Worm (Caenorhabditis elegans) whole organism, L4 larva: Measurements from ENCODE around the gene mask-1.

ENCODE experiments used
- F44E2.7 ChIP-seq: fragments of 200-800 bp; sonication (Bioruptor generic); IDR thresholded peaks from 2 replicates; pipeline ENCODE4 v2.1.2; 2022; ENCODE audit warnings: missing genetic modification characterization, missing compliant biosample characterization
- R02D3.7 ChIP-seq: fragments of 150-350 bp; sonication (generic microtip); optimal IDR thresholded peaks from 3 replicates; lab custom pipeline; 2014; ENCODE audit warnings: missing biosample characterization, missing genetic modification characterization
- T20F7.1 ChIP-seq: fragments of 200-800 bp; sonication (Bioruptor generic); optimal IDR thresholded peaks from 2 replicates; lab custom pipeline; 2018; ENCODE audit warnings: mild to moderate bottlenecking, missing genetic modification characterization, missing compliant biosample characterization
- Y105C5A.15 ChIP-seq: fragments of 200-800 bp; sonication (Bioruptor generic); IDR thresholded peaks from 2 replicates; pipeline ENCODE4 v1.3.6; 2022; ENCODE audit warnings: missing genetic modification characterization, missing compliant biosample characterization
- Y48G9A.11 ChIP-seq: fragments of 200-800 bp; sonication (Bioruptor generic); IDR thresholded peaks from 2 replicates; pipeline ENCODE4 v1.3.6; 2022; ENCODE audit warnings: missing genetic modification reagents, missing genetic modification characterization, missing compliant biosample characterization
- Y75B8A.6 ChIP-seq: fragments of 200-800 bp; sonication (Bioruptor generic); IDR thresholded peaks from 2 replicates; pipeline ENCODE4 v1.3.6; 2022; ENCODE audit warnings: missing genetic modification reagents, missing genetic modification characterization, missing compliant biosample characterization
- aha-1 ChIP-seq: fragments of 150-350 bp; peaks from one replicate; lab custom pipeline; 2014; ENCODE audit warnings: missing biosample characterization, missing genetic modification characterization
- ceh-32 ChIP-seq: sonication (generic microtip); optimal IDR thresholded peaks from 2 replicates; lab custom pipeline; 2016; ENCODE audit warnings: mild to moderate bottlenecking, missing genetic modification characterization, missing compliant biosample characterization; ENCODE audit not compliant: poor library complexity
- ceh-44 ChIP-seq: fragments of 200-800 bp; sonication (Bioruptor generic); IDR thresholded peaks from 2 replicates; pipeline ENCODE4 v1.3.6; 2022; ENCODE audit warnings: missing genetic modification reagents, missing genetic modification characterization, missing compliant biosample characterization
- ceh-62 ChIP-seq: sonication (generic microtip); optimal IDR thresholded peaks from 2 replicates; lab custom pipeline; 2017; ENCODE audit warnings: missing biosample characterization, missing genetic modification characterization
- cey-2 ChIP-seq: sonication (generic microtip); optimal IDR thresholded peaks from 3 replicates; lab custom pipeline; 2017; ENCODE audit warnings: missing genetic modification characterization, mild to moderate bottlenecking, missing compliant biosample characterization, antibody characterized with exemption, borderline replicate concordance; ENCODE audit not compliant: insufficient read depth
- ctbp-1 ChIP-seq: fragments of 200-800 bp; sonication (Bioruptor generic); IDR thresholded peaks from 2 replicates; pipeline ENCODE4 v1.3.6; 2022; ENCODE audit warnings: missing genetic modification reagents, missing genetic modification characterization, missing compliant biosample characterization
- dmd-6 ChIP-seq: fragments of 200-800 bp; sonication (Bioruptor generic); IDR thresholded peaks from 2 replicates; pipeline ENCODE4 v1.3.6; 2022; ENCODE audit warnings: missing genetic modification reagents, missing genetic modification characterization, missing compliant biosample characterization
- dmd-8 ChIP-seq: fragments of 200-800 bp; sonication (Bioruptor generic); IDR thresholded peaks from 2 replicates; pipeline ENCODE4 v1.3.6; 2022; ENCODE audit warnings: missing genetic modification characterization, missing compliant biosample characterization
- dpl-1 ChIP-seq: fragments of 150-350 bp; optimal IDR thresholded peaks from 2 replicates; lab custom pipeline; 2014; ENCODE audit warnings: missing biosample characterization, missing genetic modification reagents, missing genetic modification characterization
- dve-1 ChIP-seq: sonication (generic microtip); optimal IDR thresholded peaks from 2 replicates; lab custom pipeline; 2017; ENCODE audit warnings: antibody characterized with exemption, mild to moderate bottlenecking, missing genetic modification characterization, missing compliant biosample characterization; ENCODE audit not compliant: insufficient read depth
- gei-8 ChIP-seq: fragments of 200-800 bp; sonication (Bioruptor generic); optimal IDR thresholded peaks from 2 replicates; lab custom pipeline; 2018; ENCODE audit warnings: mild to moderate bottlenecking, missing genetic modification characterization, missing compliant biosample characterization
- hlh-30 ChIP-seq: sonication (generic microtip); optimal IDR thresholded peaks from 2 replicates; lab custom pipeline; 2017; ENCODE audit warnings: antibody characterized with exemption, mild to moderate bottlenecking, missing genetic modification characterization, missing compliant biosample characterization; ENCODE audit not compliant: insufficient read depth
- lin-13 ChIP-seq: fragments of 150-350 bp; optimal IDR thresholded peaks from 2 replicates; lab custom pipeline; 2014; ENCODE audit warnings: missing biosample characterization, missing genetic modification reagents, missing genetic modification characterization
- lin-15B ChIP-seq: fragments of 150-350 bp; sonication (generic microtip); optimal IDR thresholded peaks from 3 replicates; lab custom pipeline; 2014; ENCODE audit warnings: missing biosample characterization, missing genetic modification characterization
- lin-29 ChIP-seq: fragments of 200-800 bp; sonication (Bioruptor generic); IDR thresholded peaks from 2 replicates; pipeline ENCODE4 v1.3.6; 2022; ENCODE audit warnings: missing genetic modification reagents, missing genetic modification characterization, missing compliant biosample characterization
- lin-39 ChIP-seq: fragments of 150-350 bp; optimal IDR thresholded peaks from 2 replicates; lab custom pipeline; 2014; ENCODE audit warnings: missing biosample characterization, missing genetic modification reagents, missing genetic modification characterization
- lsy-2 ChIP-seq, 2 experiments: fragments of 150-350 bp in 1 of 2; sonication (generic microtip) in 1 of 2; optimal IDR thresholded peaks; 2 replicates each; lab custom pipeline; 2014 to 2017; ENCODE audit warnings: missing biosample characterization in 2 of 2, missing genetic modification characterization in 2 of 2
- madf-9 ChIP-seq: fragments of 200-800 bp; sonication (Bioruptor generic); conservative IDR thresholded peaks from 2 replicates; pipeline ENCODE4 v1.3.6; 2022; ENCODE audit warnings: missing genetic modification reagents, missing genetic modification characterization, missing compliant biosample characterization
- mep-1 ChIP-seq: fragments of 150-350 bp; sonication (generic microtip); optimal IDR thresholded peaks from 3 replicates; lab custom pipeline; 2014; ENCODE audit warnings: missing biosample characterization, missing genetic modification characterization
- mes-2 ChIP-seq: sonication (generic microtip); optimal IDR thresholded peaks from 2 replicates; lab custom pipeline; 2016; ENCODE audit warnings: missing genotype, mild to moderate bottlenecking, missing genetic modification characterization, missing compliant biosample characterization; ENCODE audit not compliant: poor library complexity, severe bottlenecking
- mxl-3 ChIP-seq: fragments of 200-800 bp; sonication (Bioruptor generic); optimal IDR thresholded peaks from 2 replicates; lab custom pipeline; 2018; ENCODE audit warnings: mild to moderate bottlenecking, missing genetic modification characterization, missing compliant biosample characterization
- nhr-25 ChIP-seq: sonication (generic microtip); optimal IDR thresholded peaks from 2 replicates; lab custom pipeline; 2017; ENCODE audit warnings: missing genetic modification characterization, mild to moderate bottlenecking, missing compliant biosample characterization, antibody characterized with exemption, moderate library complexity, borderline replicate concordance; ENCODE audit not compliant: insufficient read depth
- nhr-48 ChIP-seq: sonication (generic microtip); optimal IDR thresholded peaks from 2 replicates; lab custom pipeline; 2016; ENCODE audit warnings: mild to moderate bottlenecking, missing genetic modification characterization, missing compliant biosample characterization
- nhr-76 ChIP-seq: fragments of 150-350 bp; optimal IDR thresholded peaks from 2 replicates; lab custom pipeline; 2014; ENCODE audit warnings: missing biosample characterization, missing genetic modification characterization
- pha-4 ChIP-seq, 2 experiments: fragments of 150-350 bp in 1 of 2; fragments of 200-800 bp in 1 of 2; sonication (Bioruptor generic) in 1 of 2; IDR thresholded peaks in 1 of 2; optimal IDR thresholded peaks in 1 of 2; 2 replicates each; pipeline versions ENCODE4 v1.3.6 to Lab custom; 2014 to 2022; ENCODE audit warnings: missing genetic modification characterization in 2 of 2, missing genetic modification reagents in 2 of 2, missing biosample characterization in 1 of 2, missing compliant biosample characterization in 1 of 2
- pqm-1 ChIP-seq: sonication (generic microtip); optimal IDR thresholded peaks from 2 replicates; lab custom pipeline; 2017; ENCODE audit warnings: missing biosample characterization, missing genetic modification characterization
- set-16 ChIP-seq: fragments of 200-800 bp; sonication (Bioruptor generic); IDR thresholded peaks from 2 replicates; pipeline ENCODE4 v1.3.6; 2022; ENCODE audit warnings: missing genetic modification reagents, missing genetic modification characterization, missing compliant biosample characterization
- snpc-1.2 ChIP-seq: fragments of 200-800 bp; sonication (Bioruptor generic); IDR thresholded peaks from 2 replicates; pipeline ENCODE4 v1.3.6; 2022; ENCODE audit warnings: missing genetic modification reagents, missing genetic modification characterization, missing compliant biosample characterization
- spr-1 ChIP-seq: sonication (generic microtip); optimal IDR thresholded peaks from 2 replicates; lab custom pipeline; 2016; ENCODE audit warnings: mild to moderate bottlenecking, missing genetic modification characterization, missing compliant biosample characterization
- zip-11 ChIP-seq: fragments of 200-800 bp; sonication (Bioruptor generic); IDR thresholded peaks from 2 replicates; pipeline ENCODE4 v1.3.6; 2022; ENCODE audit warnings: missing genetic modification characterization, missing compliant biosample characterization
- ztf-11 ChIP-seq: fragments of 150-350 bp; optimal IDR thresholded peaks from 2 replicates; lab custom pipeline; 2014; ENCODE audit warnings: missing biosample characterization, missing genetic modification characterization

Gene mask-1

DNA sequence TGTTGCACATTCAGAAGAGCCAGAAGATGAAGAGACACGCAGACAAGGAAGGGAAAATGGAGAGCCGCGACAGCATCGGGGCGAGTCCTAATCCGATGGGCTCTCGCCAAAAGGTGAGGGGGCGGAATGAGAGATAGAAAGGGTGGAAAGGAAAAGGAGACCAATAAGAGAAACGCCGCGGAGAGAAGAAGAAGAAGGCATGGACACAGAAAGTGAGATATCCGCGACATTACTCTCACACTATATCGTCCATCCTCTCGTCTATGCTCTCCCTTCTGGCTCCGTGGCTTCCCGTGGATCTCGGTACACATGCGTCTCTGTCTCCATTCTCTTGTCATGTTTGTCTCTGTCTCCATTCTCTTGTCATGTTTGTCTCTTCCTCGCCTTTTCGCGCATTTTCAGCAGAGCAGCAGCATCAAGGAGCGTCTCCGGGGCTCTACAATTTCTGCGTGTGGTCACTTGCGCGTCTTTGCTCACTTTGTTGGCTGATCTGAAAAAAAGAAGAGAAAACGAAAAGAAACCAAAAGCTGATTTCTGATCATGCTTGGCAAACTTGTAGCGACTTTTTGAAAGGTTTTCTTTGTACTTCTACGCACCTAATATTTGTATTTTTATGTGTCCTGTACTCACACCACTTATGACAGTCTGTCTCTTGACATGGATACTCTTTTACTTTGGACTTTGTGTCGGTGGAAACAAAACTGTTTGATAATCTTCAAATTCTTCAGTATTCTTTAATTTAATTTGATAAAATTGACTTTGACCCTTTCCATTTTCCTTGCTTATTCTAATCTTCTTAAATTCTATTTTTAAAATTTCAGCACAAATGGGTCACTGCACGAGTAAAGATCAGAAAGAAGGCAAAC is 28.7 kb downstream of the mask-1 start, which contains the start of gene gpa-7 (continued):
- no peak for TF ChIP-seq mes-2 (tag; lab: Kevin White, UChicago)
- no peak for TF ChIP-seq Y75B8A.6
- TF ChIP-seq cey-2 (tag; lab: Kevin White, UChicago) = no peak
- peak; percentile 25 for TF ChIP-seq mxl-3
- peak; percentile 48 for TF ChIP-seq hlh-30
- TF ChIP-seq mep-1 (tag; lab: Kevin White, UChicago) = peak; percentile 59
- peak; percentile 33 for TF ChIP-seq nhr-48 (tag; lab: Kevin White, UChicago)
- TF ChIP-seq ctbp-1 (GFP tag; lab: Robert Waterston, UW) = peak; percentile 89
- no peak for TF ChIP-seq pha-4 (GFP tag; IDR thresholded peaks at IDR 0.05; lab: Robert Waterston, UW)
- TF ChIP-seq pha-4 (tag; optimal IDR thresholded peaks at IDR 0.05; lab: Kevin White, UChicago) = no peak
- TF ChIP-seq ceh-32 (tag; lab: Kevin White, UChicago) = peak; percentile 45
- peak; percentile 40 to 47 for TF ChIP-seq lsy-2 (tag; optimal IDR thresholded peaks at IDR 0.05; lab: Kevin White, UChicago)
- peak; percentile 24; the same call in 1 of the 2 replicates for TF ChIP-seq dmd-6 (GFP tag; lab: Robert Waterston, UW)
- TF ChIP-seq dpl-1 (GFP tag; lab: Kevin White, UChicago) = no peak
- TF ChIP-seq madf-9 (GFP tag; lab: Robert Waterston, UW) = no peak
- TF ChIP-seq lin-39 = no peak
- TF ChIP-seq pqm-1 = no peak
- TF ChIP-seq set-16 (GFP tag; lab: Robert Waterston, UW) = peak; percentile 72
- peak; percentile 65 for TF ChIP-seq gei-8
- TF ChIP-seq, all 104 proteins: peak for 20

DNA sequence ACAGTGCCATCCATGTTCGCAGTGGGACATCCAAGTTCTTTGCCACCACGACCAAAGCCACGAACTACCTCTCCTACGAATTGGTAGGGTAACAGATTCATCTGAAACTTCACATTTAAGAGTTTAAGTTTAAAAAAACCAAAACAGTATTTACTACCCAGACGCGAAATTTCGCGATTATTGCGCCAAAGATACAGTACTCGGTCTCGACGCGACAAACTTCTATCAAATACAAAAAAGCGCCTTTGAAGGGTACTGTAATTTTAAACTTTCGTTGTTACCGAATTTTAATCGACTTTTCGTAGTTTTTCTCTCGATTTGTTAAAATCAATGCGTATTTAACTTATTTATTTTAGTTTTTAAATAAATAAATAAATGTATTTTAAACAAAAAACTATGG is 34.7 kb downstream of the mask-1 start, which contains the start of gene rfk-1:
Gene rfk-1 (minus strand): TSS at position 101 of the 400 bp plus-strand sequence.
- TF ChIP-seq mxl-3 (no peak), ztf-11 (tag; lab: Kevin White, UChicago) (no peak), T20F7.1 (GFP tag; lab: Kevin White, UChicago) (no peak), R02D3.7 (tag; lab: Kevin White, UChicago) (no peak), lin-29 (no peak), spr-1 (tag; lab: Kevin White, UChicago) (no peak), ceh-62 (no peak)

ce11 chrIV:10413828-10414227 is 39.1 kb downstream of the mask-1 start, which contains the start of gene R10H10.7:
R10H10.7 (minus strand) TSS chrIV:10413928.
- TF ChIP-seq nhr-76 (tag; lab: Kevin White, UChicago) (no peak), nhr-25 (tag; lab: Kevin White, UChicago) (no peak), zip-11 (no peak), aha-1 (tag; lab: Kevin White, UChicago) (peak; percentile 26)

- TF ChIP-seq ceh-62 (no peak), snpc-1.2 (GFP tag; lab: Robert Waterston, UW) (no peak), ceh-44 (GFP tag; lab: Robert Waterston, UW) (no peak), lin-15B (tag; lab: Kevin White, UChicago) (no peak), F44E2.7 (no peak), madf-9 (GFP tag; lab: Robert Waterston, UW) (no peak), dve-1 (tag; lab: Kevin White, UChicago) (no peak), lin-13 (GFP tag; lab: Kevin White, UChicago) (no peak), Y48G9A.11 (GFP tag; lab: Robert Waterston, UW) (no peak), dmd-8 (no peak), Y105C5A.15 (GFP tag; lab: Robert Waterston, UW) (no peak)
Measured at ce11 chrIV:10417781-10418180, 43.1 kb downstream of the mask-1 start, which contains the start of gene F13B12.6. F13B12.6 (minus strand) TSS chrIV:10417881.
